Worm (Caenorhabditis elegans) whole organism, mixed stage, embryonic: ENCODE measurements around the gene W06A11.1.

Source experiments
- M03D4.4 ChIP-seq: sonication (generic microtip); optimal IDR thresholded peaks from 2 replicates; lab custom pipeline; 2017; ENCODE audit warnings: mild to moderate bottlenecking, missing genetic modification characterization, missing compliant biosample characterization
- bed-3 ChIP-seq: fragments of 200-800 bp; sonication (Bioruptor generic); optimal IDR thresholded peaks from 3 replicates; lab custom pipeline; 2018; ENCODE audit warnings: mild to moderate bottlenecking, missing genetic modification characterization, moderate library complexity, missing compliant biosample characterization
- blmp-1 ChIP-seq: fragments of 150-350 bp; optimal IDR thresholded peaks from 2 replicates; lab custom pipeline; 2014; ENCODE audit warnings: missing biosample characterization, missing genetic modification characterization
- ceh-39 ChIP-seq: fragments of 150-350 bp; optimal IDR thresholded peaks from 2 replicates; lab custom pipeline; 2014; ENCODE audit warnings: missing biosample characterization, missing genetic modification characterization
- ceh-43 ChIP-seq: fragments of 200-800 bp; sonication (Bioruptor generic); optimal IDR thresholded peaks from 2 replicates; lab custom pipeline; 2018; ENCODE audit warnings: mild to moderate bottlenecking, missing genetic modification characterization, moderate library complexity, missing compliant biosample characterization
- ceh-83 ChIP-seq: fragments of 200-800 bp; sonication (Bioruptor generic); optimal IDR thresholded peaks from 2 replicates; lab custom pipeline; 2018; ENCODE audit warnings: mild to moderate bottlenecking, missing genetic modification characterization, missing compliant biosample characterization
- ces-1 ChIP-seq: fragments of 150-350 bp; optimal IDR thresholded peaks from 2 replicates; lab custom pipeline; 2014; ENCODE audit warnings: missing biosample characterization, missing genetic modification reagents, missing genetic modification characterization
- cnd-1 ChIP-seq: fragments of 200-800 bp; sonication (Bioruptor generic); optimal IDR thresholded peaks from 2 replicates; lab custom pipeline; 2018; ENCODE audit warnings: mild to moderate bottlenecking, missing genetic modification characterization, missing compliant biosample characterization
- drap-1 ChIP-seq: fragments of 200-800 bp; sonication (Bioruptor generic); optimal IDR thresholded peaks from 3 replicates; lab custom pipeline; 2018; ENCODE audit warnings: mild to moderate bottlenecking, missing genetic modification characterization, missing compliant biosample characterization
- elt-1 ChIP-seq: sonication (generic microtip); optimal IDR thresholded peaks from 2 replicates; lab custom pipeline; 2017; ENCODE audit warnings: missing genetic modification characterization, mild to moderate bottlenecking, missing compliant biosample characterization, antibody characterized with exemption, moderate library complexity, borderline replicate concordance; ENCODE audit not compliant: insufficient read depth
- elt-3 ChIP-seq: fragments of 150-350 bp; optimal IDR thresholded peaks from 2 replicates; lab custom pipeline; 2014; ENCODE audit warnings: missing biosample characterization, missing genetic modification characterization
- flh-1 ChIP-seq: fragments of 200-800 bp; sonication (Bioruptor generic); optimal IDR thresholded peaks from 2 replicates; lab custom pipeline; 2018; ENCODE audit warnings: mild to moderate bottlenecking, missing genetic modification characterization, moderate library complexity, missing compliant biosample characterization
- ham-2 ChIP-seq: fragments of 200-800 bp; sonication (Bioruptor generic); optimal IDR thresholded peaks from 2 replicates; lab custom pipeline; 2018; ENCODE audit warnings: mild to moderate bottlenecking, missing genetic modification characterization, missing compliant biosample characterization
- hlh-1 ChIP-seq: fragments of 150-350 bp; optimal IDR thresholded peaks from 2 replicates; lab custom pipeline; 2014; ENCODE audit warnings: missing biosample characterization, missing genetic modification reagents, missing genetic modification characterization
- lin-13 ChIP-seq: fragments of 150-350 bp; optimal IDR thresholded peaks from 2 replicates; lab custom pipeline; 2014; ENCODE audit warnings: missing biosample characterization, missing genetic modification characterization
- lin-32 ChIP-seq: fragments of 200-800 bp; sonication (Bioruptor generic); optimal IDR thresholded peaks from 2 replicates; lab custom pipeline; 2018; ENCODE audit warnings: mild to moderate bottlenecking, missing genetic modification characterization, missing compliant biosample characterization
- lsy-2 ChIP-seq: fragments of 150-350 bp; optimal IDR thresholded peaks from 2 replicates; lab custom pipeline; 2014; ENCODE audit warnings: missing biosample characterization, missing genetic modification characterization
- mab-5 ChIP-seq: fragments of 150-350 bp; optimal IDR thresholded peaks from 2 replicates; lab custom pipeline; 2014; ENCODE audit warnings: missing biosample characterization, missing genetic modification characterization
- mep-1 ChIP-seq: fragments of 150-350 bp; optimal IDR thresholded peaks from 2 replicates; lab custom pipeline; 2017; ENCODE audit warnings: missing biosample characterization, missing genetic modification reagents, missing genetic modification characterization, inconsistent platforms
- mls-2 ChIP-seq: sonication (generic microtip); optimal IDR thresholded peaks from 2 replicates; lab custom pipeline; 2016; ENCODE audit warnings: mild to moderate bottlenecking, missing genetic modification characterization, moderate library complexity, missing compliant biosample characterization
- nhr-12 ChIP-seq: fragments of 150-350 bp; optimal IDR thresholded peaks from 2 replicates; lab custom pipeline; 2014; ENCODE audit warnings: missing biosample characterization, missing genetic modification characterization
- nhr-2 ChIP-seq: fragments of 150-350 bp; optimal IDR thresholded peaks from 2 replicates; lab custom pipeline; 2014; ENCODE audit warnings: missing biosample characterization, missing genetic modification characterization
- nhr-237 ChIP-seq: fragments of 150-350 bp; optimal IDR thresholded peaks from 2 replicates; lab custom pipeline; 2014; ENCODE audit warnings: missing biosample characterization, missing genetic modification characterization
- nhr-28 ChIP-seq: fragments of 150-350 bp; optimal IDR thresholded peaks from 2 replicates; lab custom pipeline; 2014; ENCODE audit warnings: missing biosample characterization, missing genetic modification characterization
- nhr-76 ChIP-seq: sonication (generic microtip); optimal IDR thresholded peaks from 2 replicates; lab custom pipeline; 2017; ENCODE audit warnings: missing biosample characterization, missing genetic modification characterization
- pha-4 ChIP-seq: fragments of 150-350 bp; optimal IDR thresholded peaks from 2 replicates; lab custom pipeline; 2018; ENCODE audit warnings: missing biosample characterization, missing genetic modification reagents, missing genetic modification characterization
- sem-2 ChIP-seq: fragments of 200-800 bp; sonication (Bioruptor generic); optimal IDR thresholded peaks from 2 replicates; lab custom pipeline; 2018; ENCODE audit warnings: mild to moderate bottlenecking, missing genetic modification characterization, missing compliant biosample characterization
- snpc-4 ChIP-seq: fragments of 150-350 bp; optimal IDR thresholded peaks from 2 replicates; lab custom pipeline; 2014; ENCODE audit warnings: missing biosample characterization, missing genetic modification characterization
- sptf-1 ChIP-seq: sonication (generic microtip); optimal IDR thresholded peaks from 2 replicates; lab custom pipeline; 2017; ENCODE audit warnings: mild to moderate bottlenecking, missing genetic modification characterization, moderate library complexity, missing compliant biosample characterization
- tbx-8 ChIP-seq: fragments of 200-800 bp; sonication (Bioruptor generic); optimal IDR thresholded peaks from 2 replicates; lab custom pipeline; 2018; ENCODE audit warnings: mild to moderate bottlenecking, missing genetic modification characterization, moderate library complexity, missing compliant biosample characterization
- unc-120 ChIP-seq: sonication (generic microtip); optimal IDR thresholded peaks from 2 replicates; lab custom pipeline; 2017; ENCODE audit warnings: missing genetic modification characterization, missing compliant biosample characterization; ENCODE audit not compliant: poor library complexity, severe bottlenecking
- unc-39 ChIP-seq: fragments of 150-350 bp; optimal IDR thresholded peaks from 2 replicates; lab custom pipeline; 2014; ENCODE audit warnings: missing biosample characterization, missing genetic modification characterization
- unc-62 ChIP-seq: fragments of 150-350 bp; optimal IDR thresholded peaks from 2 replicates; lab custom pipeline; 2014; ENCODE audit warnings: missing biosample characterization, missing genetic modification reagents, missing genetic modification characterization
- zip-8 ChIP-seq: fragments of 150-350 bp; optimal IDR thresholded peaks from 2 replicates; lab custom pipeline; 2014; ENCODE audit warnings: missing biosample characterization, missing genetic modification characterization
- ztf-11 ChIP-seq: fragments of 150-350 bp; optimal IDR thresholded peaks from 2 replicates; lab custom pipeline; 2014; ENCODE audit warnings: missing biosample characterization, missing genetic modification characterization

W06A11.1 gene

DNA sequence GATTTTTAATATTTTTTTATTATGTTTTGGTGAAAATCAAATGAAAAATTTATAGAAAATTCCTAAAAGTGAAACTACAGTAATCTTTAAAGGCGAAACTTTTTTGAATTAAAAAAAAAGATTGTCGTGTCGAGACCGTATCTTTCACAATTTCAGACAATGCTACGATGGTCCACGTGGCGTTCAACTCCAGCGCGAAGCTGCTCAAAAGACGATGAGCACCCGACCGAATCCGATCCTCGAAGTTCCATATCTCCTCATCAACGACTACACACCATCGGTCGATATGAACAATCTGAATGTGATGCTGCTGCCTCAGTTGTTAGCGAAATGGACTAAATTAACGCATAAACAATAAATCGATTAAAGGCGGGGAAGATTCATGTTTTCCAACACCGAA, 24.7 kb upstream of the W06A11.1 start:
- no peak for TF ChIP-seq mls-2 (tag; lab: Kevin White, UChicago)
- no peak for TF ChIP-seq unc-62
- TF ChIP-seq sptf-1 (tag; lab: Kevin White, UChicago), result no peak
- no peak for TF ChIP-seq ham-2 (GFP tag; lab: Kevin White, UChicago)
- no peak for TF ChIP-seq ceh-83
- no peak for TF ChIP-seq sem-2 (GFP tag; lab: Kevin White, UChicago)
- TF ChIP-seq pha-4 (tag; lab: Kevin White, UChicago), result no peak
- TF ChIP-seq nhr-28 (tag; lab: Kevin White, UChicago), result no peak
- TF ChIP-seq elt-3, result no peak
- TF ChIP-seq hlh-1 (tag; lab: Kevin White, UChicago), result no peak
- no peak for TF ChIP-seq nhr-76

- TF ChIP-seq hlh-1 (tag; lab: Kevin White, UChicago) (no peak), flh-1 (GFP tag; lab: Kevin White, UChicago) (no peak), elt-1 (tag; lab: Kevin White, UChicago) (no peak), ceh-43 (peak; percentile 36), ceh-39 (tag; lab: Kevin White, UChicago) (peak; percentile 21), sptf-1 (tag; lab: Kevin White, UChicago) (peak; percentile 54), ztf-11 (tag; lab: Kevin White, UChicago) (no peak), pha-4 (tag; lab: Kevin White, UChicago) (peak; percentile 59), lsy-2 (tag; lab: Kevin White, UChicago) (peak; percentile 89), sem-2 (GFP tag; lab: Kevin White, UChicago) (no peak), lin-13 (tag; lab: Kevin White, UChicago) (peak; percentile 56), bed-3 (GFP tag; lab: Kevin White, UChicago) (no peak), nhr-12 (tag; lab: Kevin White, UChicago) (no peak), ces-1 (GFP tag; lab: Kevin White, UChicago) (peak; percentile 78), snpc-4 (tag; lab: Kevin White, UChicago) (no peak), zip-8 (tag; lab: Kevin White, UChicago) (no peak), unc-120 (no peak), elt-3 (no peak), nhr-76 (no peak), ceh-83 (no peak), ham-2 (GFP tag; lab: Kevin White, UChicago) (no peak), mab-5 (tag; lab: Kevin White, UChicago) (no peak), tbx-8 (no peak), unc-39 (no peak), blmp-1 (no peak), mep-1 (peak; percentile 53), M03D4.4 (tag; lab: Kevin White, UChicago) (peak; percentile 46), unc-62 (no peak), lin-32 (GFP tag; lab: Kevin White, UChicago) (no peak), nhr-237 (tag; lab: Kevin White, UChicago) (peak; percentile 64), nhr-28 (tag; lab: Kevin White, UChicago) (no peak), mls-2 (tag; lab: Kevin White, UChicago) (no peak), cnd-1 (tag; lab: Kevin White, UChicago) (no peak), drap-1 (GFP tag; lab: Kevin White, UChicago) (peak; percentile 54), nhr-2 (tag; lab: Kevin White, UChicago) (no peak)
- TF ChIP-seq, all 35 proteins: peak for 11
Measured at ce11 chrII:4044349-4044748, 23.0 kb upstream of the W06A11.1 start, which contains the start of gene rpn-11. Gene rpn-11, minus strand, starts transcription at chrII:4044546.

DNA sequence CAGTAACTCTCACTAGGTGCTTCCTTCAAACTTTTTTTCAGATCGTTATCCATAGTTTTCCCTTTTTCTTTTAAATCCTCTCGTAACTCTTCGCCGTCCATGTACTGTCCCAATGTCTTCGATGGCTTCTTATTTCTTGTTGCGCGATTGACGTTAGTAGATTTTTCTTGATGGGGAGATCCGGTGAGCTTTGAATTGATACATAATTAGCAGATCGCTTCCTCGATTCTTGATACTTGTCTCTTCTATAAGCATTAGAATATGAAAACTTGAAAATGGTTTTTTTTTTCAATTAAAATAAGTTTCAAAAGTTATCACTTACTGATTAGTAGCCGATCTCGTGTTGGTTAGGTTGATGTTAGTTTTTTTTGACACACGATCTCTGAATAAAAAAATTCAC, 22.0 kb upstream of the W06A11.1 start, which contains the start of gene K07D4.2:
TSS of gene K07D4.2 (minus strand) at position 101 of the 400 bp plus-strand sequence.
- TF ChIP-seq nhr-2 (tag; lab: Kevin White, UChicago) (no peak), nhr-237 (tag; lab: Kevin White, UChicago) (no peak), unc-62 (no peak), snpc-4 (tag; lab: Kevin White, UChicago) (no peak), lin-32 (GFP tag; lab: Kevin White, UChicago) (no peak), ceh-39 (tag; lab: Kevin White, UChicago) (no peak), elt-3 (no peak), ztf-11 (tag; lab: Kevin White, UChicago) (no peak), nhr-12 (tag; lab: Kevin White, UChicago) (no peak)
